Worm (Caenorhabditis elegans) whole organism, L4 larva: ENCODE results near the gene F58E6.13.

Source experiments
- F26F4.8 ChIP-seq: fragments of 200-800 bp; sonication (Bioruptor generic); conservative IDR thresholded peaks from 2 replicates; pipeline ENCODE4 v1.3.6; 2022; ENCODE audit warnings: missing genetic modification characterization, missing compliant biosample characterization
- F44E2.7 ChIP-seq: fragments of 200-800 bp; sonication (Bioruptor generic); IDR thresholded peaks from 2 replicates; pipeline ENCODE4 v2.1.2; 2022; ENCODE audit warnings: missing genetic modification characterization, missing compliant biosample characterization
- T20F7.1 ChIP-seq: fragments of 200-800 bp; sonication (Bioruptor generic); optimal IDR thresholded peaks from 2 replicates; lab custom pipeline; 2018; ENCODE audit warnings: mild to moderate bottlenecking, missing genetic modification characterization, missing compliant biosample characterization
- Y48G9A.11 ChIP-seq: fragments of 200-800 bp; sonication (Bioruptor generic); IDR thresholded peaks from 2 replicates; pipeline ENCODE4 v1.3.6; 2022; ENCODE audit warnings: missing genetic modification reagents, missing genetic modification characterization, missing compliant biosample characterization
- Y5F2A.4 ChIP-seq: fragments of 200-800 bp; sonication (Bioruptor generic); optimal IDR thresholded peaks from 2 replicates; lab custom pipeline; 2018; ENCODE audit warnings: mild to moderate bottlenecking, missing genetic modification characterization, missing compliant biosample characterization
- aha-1 ChIP-seq: fragments of 150-350 bp; peaks from one replicate; lab custom pipeline; 2014; ENCODE audit warnings: missing biosample characterization, missing genetic modification characterization
- ceh-62 ChIP-seq: sonication (generic microtip); optimal IDR thresholded peaks from 2 replicates; lab custom pipeline; 2017; ENCODE audit warnings: missing biosample characterization, missing genetic modification characterization
- daf-16 ChIP-seq, 3 experiments: sonication (generic microtip); optimal IDR thresholded peaks; 2 replicates each; lab custom pipeline; 2016 to 2017; ENCODE audit warnings: missing genetic modification characterization in 3 of 3, missing genetic modification reagents in 3 of 3, mild to moderate bottlenecking in 2 of 3, missing compliant biosample characterization in 2 of 3, missing biosample characterization in 1 of 3, moderate library complexity in 1 of 3
- daf-8 ChIP-seq: fragments of 200-800 bp; sonication (Bioruptor generic); IDR thresholded peaks from 2 replicates; pipeline ENCODE4 v1.3.6; 2022; ENCODE audit warnings: missing genetic modification characterization, missing compliant biosample characterization
- dmd-6 ChIP-seq: fragments of 200-800 bp; sonication (Bioruptor generic); IDR thresholded peaks from 2 replicates; pipeline ENCODE4 v1.3.6; 2022; ENCODE audit warnings: missing genetic modification reagents, missing genetic modification characterization, missing compliant biosample characterization
- dmd-9 ChIP-seq: fragments of 200-800 bp; sonication (Bioruptor generic); IDR thresholded peaks from 2 replicates; pipeline ENCODE4 v1.3.6; 2022; ENCODE audit warnings: missing genetic modification reagents, missing genetic modification characterization, missing compliant biosample characterization
- dve-1 ChIP-seq: sonication (generic microtip); optimal IDR thresholded peaks from 2 replicates; lab custom pipeline; 2017; ENCODE audit warnings: antibody characterized with exemption, mild to moderate bottlenecking, missing genetic modification characterization, missing compliant biosample characterization; ENCODE audit not compliant: insufficient read depth
- hif-1 ChIP-seq, 2 experiments: sonication (generic microtip); optimal IDR thresholded peaks; 2 replicates each; lab custom pipeline; 2016 to 2017; ENCODE audit warnings: missing compliant biosample characterization in 2 of 2, missing genetic modification characterization in 2 of 2, missing genetic modification reagents in 2 of 2, missing genotype in 2 of 2, mild to moderate bottlenecking in 1 of 2
- hlh-11 ChIP-seq: fragments of 200-800 bp; sonication (Bioruptor generic); optimal IDR thresholded peaks from 2 replicates; lab custom pipeline; 2018; ENCODE audit warnings: mild to moderate bottlenecking, missing genetic modification characterization, missing compliant biosample characterization
- hlh-30 ChIP-seq: sonication (generic microtip); optimal IDR thresholded peaks from 2 replicates; lab custom pipeline; 2017; ENCODE audit warnings: antibody characterized with exemption, mild to moderate bottlenecking, missing genetic modification characterization, missing compliant biosample characterization; ENCODE audit not compliant: insufficient read depth
- lim-7 ChIP-seq: fragments of 200-800 bp; sonication (Bioruptor generic); IDR thresholded peaks from 2 replicates; pipeline ENCODE4 v1.3.6; 2022; ENCODE audit warnings: missing genetic modification characterization, missing compliant biosample characterization
- lin-13 ChIP-seq: fragments of 150-350 bp; optimal IDR thresholded peaks from 2 replicates; lab custom pipeline; 2014; ENCODE audit warnings: missing biosample characterization, missing genetic modification reagents, missing genetic modification characterization
- lsy-2 ChIP-seq, 2 experiments: fragments of 150-350 bp in 1 of 2; sonication (generic microtip) in 1 of 2; optimal IDR thresholded peaks; 2 replicates each; lab custom pipeline; 2014 to 2017; ENCODE audit warnings: missing biosample characterization in 2 of 2, missing genetic modification characterization in 2 of 2
- madf-9 ChIP-seq: fragments of 200-800 bp; sonication (Bioruptor generic); conservative IDR thresholded peaks from 2 replicates; pipeline ENCODE4 v1.3.6; 2022; ENCODE audit warnings: missing genetic modification reagents, missing genetic modification characterization, missing compliant biosample characterization
- mdl-1 ChIP-seq, 2 experiments: fragments of 150-350 bp in 1 of 2; sonication (generic microtip) in 1 of 2; optimal IDR thresholded peaks; 2 replicates each; lab custom pipeline; 2014 to 2017; ENCODE audit warnings: missing biosample characterization in 2 of 2, missing genetic modification characterization in 2 of 2
- mdt-29 ChIP-seq: fragments of 200-800 bp; sonication (Bioruptor generic); IDR thresholded peaks from 2 replicates; pipeline ENCODE4 v1.3.6; 2022; ENCODE audit warnings: missing genetic modification reagents, missing genetic modification characterization, missing compliant biosample characterization
- mxl-3 ChIP-seq: fragments of 200-800 bp; sonication (Bioruptor generic); optimal IDR thresholded peaks from 2 replicates; lab custom pipeline; 2018; ENCODE audit warnings: mild to moderate bottlenecking, missing genetic modification characterization, missing compliant biosample characterization
- nhr-102 ChIP-seq: sonication (generic microtip); optimal IDR thresholded peaks from 2 replicates; lab custom pipeline; 2016; ENCODE audit warnings: mild to moderate bottlenecking, missing genetic modification characterization, moderate library complexity, missing compliant biosample characterization
- nhr-28 ChIP-seq: fragments of 150-350 bp; optimal IDR thresholded peaks from 2 replicates; lab custom pipeline; 2014; ENCODE audit warnings: missing biosample characterization, missing genetic modification characterization
- nhr-42 ChIP-seq: fragments of 200-800 bp; sonication (Bioruptor generic); IDR thresholded peaks from 2 replicates; pipeline ENCODE4 v1.3.6; 2022; ENCODE audit warnings: missing genetic modification characterization, missing compliant biosample characterization
- nhr-76 ChIP-seq: fragments of 150-350 bp; optimal IDR thresholded peaks from 2 replicates; lab custom pipeline; 2014; ENCODE audit warnings: missing biosample characterization, missing genetic modification characterization
- nhr-77 ChIP-seq: fragments of 150-350 bp; optimal IDR thresholded peaks from 2 replicates; lab custom pipeline; 2014; ENCODE audit warnings: missing biosample characterization, missing genetic modification characterization
- pha-4 ChIP-seq, 2 experiments: fragments of 150-350 bp in 1 of 2; fragments of 200-800 bp in 1 of 2; sonication (Bioruptor generic) in 1 of 2; IDR thresholded peaks in 1 of 2; optimal IDR thresholded peaks in 1 of 2; 2 replicates each; pipeline versions ENCODE4 v1.3.6 to Lab custom; 2014 to 2022; ENCODE audit warnings: missing genetic modification characterization in 2 of 2, missing genetic modification reagents in 2 of 2, missing biosample characterization in 1 of 2, missing compliant biosample characterization in 1 of 2
- php-3 ChIP-seq: fragments of 200-800 bp; sonication (Bioruptor generic); IDR thresholded peaks from 2 replicates; pipeline ENCODE4 v1.3.6; 2022; ENCODE audit warnings: missing genetic modification reagents, missing genetic modification characterization, missing compliant biosample characterization
- set-16 ChIP-seq: fragments of 200-800 bp; sonication (Bioruptor generic); IDR thresholded peaks from 2 replicates; pipeline ENCODE4 v1.3.6; 2022; ENCODE audit warnings: missing genetic modification reagents, missing genetic modification characterization, missing compliant biosample characterization
- snpc-4 ChIP-seq: fragments of 150-350 bp; optimal IDR thresholded peaks from 2 replicates; lab custom pipeline; 2014; ENCODE audit warnings: missing biosample characterization, missing genetic modification characterization
- spr-3 ChIP-seq: fragments of 200-800 bp; sonication (Bioruptor generic); optimal IDR thresholded peaks from 2 replicates; lab custom pipeline; 2018; ENCODE audit warnings: mild to moderate bottlenecking, missing genetic modification characterization, missing compliant biosample characterization
- tag-97 ChIP-seq: fragments of 200-800 bp; sonication (Bioruptor generic); IDR thresholded peaks from 2 replicates; pipeline ENCODE4 v1.3.6; 2022; ENCODE audit warnings: missing genetic modification characterization, missing compliant biosample characterization
- unc-62 ChIP-seq, 3 experiments: fragments of 150-350 bp in 1 of 3; sonication (generic microtip); optimal IDR thresholded peaks in 2 of 3; peaks in 1 of 3; 1 replicate in 1 of 3; 2 replicates in 2 of 3; lab custom pipeline; 2014 to 2017; ENCODE audit warnings: missing biosample characterization in 3 of 3, missing genetic modification characterization in 3 of 3, missing genetic modification reagents in 3 of 3, missing genotype in 1 of 3
- vab-7 ChIP-seq: fragments of 200-800 bp; sonication (Bioruptor generic); IDR thresholded peaks from 2 replicates; pipeline ENCODE4 v1.3.6; 2022; ENCODE audit warnings: missing genetic modification reagents, missing genetic modification characterization, missing compliant biosample characterization

Gene F58E6.13

ce11 chrV:9789657-9790261, 44.7 kb downstream of the F58E6.13 start, which contains the start of gene ztf-7 (continued):
- TF ChIP-seq lin-13, result peak; percentile 92
- peak; percentile 99 for TF ChIP-seq aha-1
- no peak for TF ChIP-seq F44E2.7 (GFP tag; lab: Robert Waterston, UW)
- TF ChIP-seq mdt-29 (GFP tag; lab: Robert Waterston, UW), result peak; percentile 95
- TF ChIP-seq nhr-42 (GFP tag; lab: Robert Waterston, UW), result peak; percentile 94
- peak; percentile 86 for TF ChIP-seq madf-9 (GFP tag; lab: Robert Waterston, UW)
- TF ChIP-seq pha-4 (GFP tag; IDR thresholded peaks at IDR 0.05; lab: Robert Waterston, UW), result peak; percentile 84
- peak; percentile 41 for TF ChIP-seq pha-4 (tag; optimal IDR thresholded peaks at IDR 0.05; lab: Kevin White, UChicago)
- no peak for TF ChIP-seq tag-97 (GFP tag; lab: Robert Waterston, UW)
- peak; percentile 99 for TF ChIP-seq dmd-6
- no peak; the same call in 1 of the 2 replicates for TF ChIP-seq set-16 (GFP tag; lab: Robert Waterston, UW)
- TF ChIP-seq hif-1 (tag; optimal IDR thresholded peaks at IDR 0.05; lab: Kevin White, UChicago), result peak; percentile 74 to 92
- TF ChIP-seq spr-3, result peak; percentile 87
- TF ChIP-seq daf-8, result no peak

DNA sequence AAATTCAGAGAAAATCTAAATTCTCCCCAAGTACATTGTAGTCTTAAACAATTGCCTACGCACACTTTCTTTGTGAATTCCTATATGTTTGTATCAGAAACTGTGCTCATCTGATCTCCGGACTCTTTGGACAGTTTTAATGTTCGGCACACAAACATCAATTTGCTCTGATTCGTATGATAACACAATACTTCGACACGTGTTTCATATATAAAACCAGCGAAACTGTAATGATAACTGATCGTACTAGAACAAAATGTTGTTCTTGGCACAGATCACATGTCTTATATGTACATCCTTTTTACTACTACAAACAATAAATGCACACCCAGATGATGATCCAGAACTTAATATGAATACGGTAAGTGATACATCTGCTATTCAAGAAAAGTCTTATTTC, 46.3 kb downstream of the F58E6.13 start, which contains the start of gene lipl-2:
lipl-2 (plus strand) TSS at position 236 of the 400 bp plus-strand sequence.
- peak; percentile 82 for TF ChIP-seq hlh-11 (tag; lab: Kevin White, UChicago)
- no peak for TF ChIP-seq vab-7 (GFP tag; lab: Robert Waterston, UW)
- no peak for TF ChIP-seq ceh-62 (tag; lab: Kevin White, UChicago)
- TF ChIP-seq unc-62 (GFP tag; optimal IDR thresholded peaks at IDR 0.05 in 1 of 2; lab: Kevin White, UChicago), result peak in 1 of 2 experiments; percentile 26
- TF ChIP-seq unc-62 (tag; optimal IDR thresholded peaks at IDR 0.05; lab: Kevin White, UChicago), result no peak
- TF ChIP-seq hif-1 (tag; optimal IDR thresholded peaks at IDR 0.05; lab: Kevin White, UChicago), result no peak
- peak; percentile 92 for TF ChIP-seq nhr-28
- TF ChIP-seq T20F7.1, result peak; percentile 33
- TF ChIP-seq dve-1 (tag; lab: Kevin White, UChicago), result peak; percentile 92
- peak; percentile 3 for TF ChIP-seq nhr-102 (tag; lab: Kevin White, UChicago)
- no peak for TF ChIP-seq F26F4.8
- TF ChIP-seq nhr-77 (tag; lab: Kevin White, UChicago), result peak; percentile 60
- peak; percentile 69 for TF ChIP-seq php-3 (GFP tag; lab: Robert Waterston, UW)
- TF ChIP-seq snpc-4, result no peak
- TF ChIP-seq hlh-30 (tag; lab: Kevin White, UChicago), result peak; percentile 37
- TF ChIP-seq lsy-2 (tag; optimal IDR thresholded peaks at IDR 0.05; lab: Kevin White, UChicago), result no peak
- peak; percentile 32 for TF ChIP-seq mxl-3 (GFP tag; lab: Kevin White, UChicago)
- no peak for TF ChIP-seq dmd-9 (GFP tag; lab: Robert Waterston, UW)
- no peak for TF ChIP-seq F44E2.7 (GFP tag; lab: Robert Waterston, UW)
- peak; percentile 79 for TF ChIP-seq dmd-6
- peak; percentile 62; the same call in 1 of the 2 replicates for TF ChIP-seq nhr-42 (GFP tag; lab: Robert Waterston, UW)
- peak in 1 of 2 experiments; percentile 36 for TF ChIP-seq mdl-1 (tag; optimal IDR thresholded peaks at IDR 0.05; lab: Kevin White, UChicago)
- no peak for TF ChIP-seq daf-16 (GFP tag; optimal IDR thresholded peaks at IDR 0.05; lab: Kevin White, UChicago)
- TF ChIP-seq daf-16 (tag; optimal IDR thresholded peaks at IDR 0.05; lab: Kevin White, UChicago), result peak; percentile 90

ce11 chrV:9794997-9795396, 50.0 kb downstream of the F58E6.13 start:
- TF ChIP-seq dve-1 (tag; lab: Kevin White, UChicago) (peak; percentile 65), dmd-6 (peak; percentile 56), hlh-11 (tag; lab: Kevin White, UChicago) (no peak)

DNA sequence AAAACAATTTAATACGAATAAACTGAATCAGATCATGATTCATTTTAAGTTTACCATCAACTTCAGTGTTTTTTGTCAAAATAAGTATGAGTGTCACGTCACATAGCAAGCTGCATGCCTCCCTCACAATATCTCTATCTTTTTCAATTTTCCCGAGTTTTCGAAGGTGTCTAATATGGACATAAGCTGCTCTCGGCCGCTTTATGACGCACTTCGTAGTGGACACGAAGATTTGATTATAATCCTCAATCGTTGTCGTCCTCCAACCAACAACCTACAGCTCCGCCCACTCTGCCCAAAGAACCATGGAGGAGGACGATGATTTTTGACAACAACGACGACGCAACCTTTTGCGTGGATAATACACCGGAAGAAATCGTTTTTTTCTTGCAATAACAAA, 51.0 kb downstream of the F58E6.13 start:
- TF ChIP-seq nhr-76 (tag; lab: Kevin White, UChicago) (no peak), Y48G9A.11 (GFP tag; lab: Robert Waterston, UW) (no peak), daf-8 (no peak), Y5F2A.4 (GFP tag; lab: Kevin White, UChicago) (no peak), lim-7 (no peak)
